Fruit fly (Drosophila melanogaster): ENCODE data around the gene Ubx.
A peak's percentile ranks its signal among the peaks of the same experiment; 100 is the strongest.

The Ubx gene

DNA sequence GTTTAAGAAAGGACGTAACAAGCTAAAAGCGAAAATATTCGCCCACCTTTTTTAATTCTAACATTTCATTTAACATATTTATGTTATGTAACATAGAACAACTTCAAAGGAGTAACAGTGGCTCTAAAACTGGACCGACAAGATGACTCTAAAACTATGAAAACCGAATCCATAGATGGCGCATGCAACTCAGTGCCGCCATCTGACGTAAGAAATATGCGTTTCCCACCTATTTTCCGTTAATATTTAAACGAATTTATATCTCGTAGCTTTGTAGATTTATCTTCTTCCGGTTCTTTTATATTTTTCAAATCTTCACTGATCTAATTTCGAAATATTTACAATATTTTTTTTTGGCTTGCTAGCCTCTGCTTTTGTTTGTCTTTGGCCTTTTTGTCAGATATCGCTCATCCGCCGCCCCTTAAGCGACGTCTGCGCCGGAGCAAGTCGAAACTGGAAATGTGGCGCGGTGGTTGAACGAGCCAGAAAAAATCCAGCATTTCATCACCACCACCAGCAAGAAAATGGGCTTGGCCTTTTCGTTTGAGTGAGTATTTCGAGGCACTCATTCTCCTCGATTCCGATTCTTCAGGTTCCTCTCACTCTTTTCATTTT is 14.4 kb upstream of the Ubx start (continued):
- TF ChIP-seq Awh (GFP tag; IDR thresholded peaks at IDR 0.05) (0 out of 2 replicates have a peak, but pooled peaks have one; percentile 10), BtbVII (GFP tag; optimal IDR thresholded peaks at IDR 0.05) (no peak), oc (tag; optimal IDR thresholded peaks at IDR 0.05) (no peak), CG8388 (GFP tag; optimal IDR thresholded peaks at IDR 0.05) (no peak), CG11504 (tag; optimal IDR thresholded peaks at IDR 0.05) (peak; percentile 52), CG14014 (GFP tag; IDR thresholded peaks at IDR 0.05) (no peak), TFAM (GFP tag; optimal IDR thresholded peaks at IDR 0.05) (no peak), NfI (GFP tag; optimal IDR thresholded peaks at IDR 0.05) (peak; percentile 55), twi (tag; optimal IDR thresholded peaks at IDR 0.05) (peak; percentile 30), CG3407 (GFP tag; optimal IDR thresholded peaks at IDR 0.05) (no peak), CG17328 (GFP tag; IDR thresholded peaks at IDR 0.05) (peak; percentile 17; the same call in 1 of the 2 replicates), CG3995 (GFP tag; optimal IDR thresholded peaks at IDR 0.05) (no peak), Usf (GFP tag; optimal IDR thresholded peaks at IDR 0.05) (no peak), bsh (GFP tag; optimal IDR thresholded peaks at IDR 0.05) (peak in 1 of 2 experiments; percentile 46), pan (optimal IDR thresholded peaks at IDR 0.05) (no peak), pan (GFP tag; optimal IDR thresholded peaks at IDR 0.05 in 1 of 2, IDR thresholded peaks at IDR 0.05 in 1 of 2) (no peak), gem (tag; optimal IDR thresholded peaks at IDR 0.05) (peak; percentile 42), grau (tag; optimal IDR thresholded peaks at IDR 0.05) (peak; percentile 44), Sox102F (GFP tag; optimal IDR thresholded peaks at IDR 0.05) (peak; percentile 42), Med (GFP tag) (peak; percentile 91), Deaf1 (tag; optimal IDR thresholded peaks at IDR 0.05) (peak; percentile 8), CG16779 (GFP tag; IDR thresholded peaks at IDR 0.05) (no peak), ewg (GFP tag; optimal IDR thresholded peaks at IDR 0.05) (peak; percentile 82), chn (GFP tag; optimal IDR thresholded peaks at IDR 0.05) (peak; percentile 27), Hsf (GFP tag; optimal IDR thresholded peaks at IDR 0.05) (peak; percentile 69), Chrac-16 (GFP tag; optimal IDR thresholded peaks at IDR 0.05) (peak; percentile 65), CG6654 (GFP tag; optimal IDR thresholded peaks at IDR 0.05) (peak; percentile 99), CG4424 (GFP tag; optimal IDR thresholded peaks at IDR 0.05) (peak; percentile 47), zfh2 (GFP tag; optimal IDR thresholded peaks at IDR 0.05) (no peak), Mrtf (GFP tag; IDR thresholded peaks at IDR 0.05) (no peak), CG1792 (GFP tag; optimal IDR thresholded peaks at IDR 0.05) (no peak), CG2889 (GFP tag; IDR thresholded peaks at IDR 0.05) (no peak), CG4820 (GFP tag; optimal IDR thresholded peaks at IDR 0.05) (peak; percentile 50), Neu2 (GFP tag; optimal IDR thresholded peaks at IDR 0.05; ENCODE audit: borderline replicate concordance) (no peak), MBD-R2 (GFP tag; IDR thresholded peaks at IDR 0.05) (no peak), Ptx1 (GFP tag; IDR thresholded peaks at IDR 0.05) (peak; percentile 51; the same call in 1 of the 2 replicates), CG31441 (GFP tag; IDR thresholded peaks at IDR 0.05) (peak; percentile 30; the same call in 1 of the 2 replicates), Doc3 (GFP tag; IDR thresholded peaks at IDR 0.05; ENCODE audit: partially characterized antibody) (no peak), Abd-B (GFP tag; optimal IDR thresholded peaks at IDR 0.05) (no peak), mld (GFP tag; IDR thresholded peaks at IDR 0.05; ENCODE audit: partially characterized antibody) (no peak), wor (GFP tag; IDR thresholded peaks at IDR 0.05) (no peak), CG1603 (tag; optimal IDR thresholded peaks at IDR 0.05) (peak; percentile 35), CG11696 (GFP tag; IDR thresholded peaks at IDR 0.05) (no peak), sens (GFP tag) (peak; percentile 90), vfl (GFP tag; optimal IDR thresholded peaks at IDR 0.05) (no peak), B-H2 (GFP tag; optimal IDR thresholded peaks at IDR 0.05) (no peak), schlank (tag; optimal IDR thresholded peaks at IDR 0.05) (no peak), CG5953 (GFP tag; IDR thresholded peaks at IDR 0.05) (no peak), Lhr (GFP tag; optimal IDR thresholded peaks at IDR 0.05) (peak; percentile 29), CG8478 (optimal IDR thresholded peaks at IDR 0.05) (no peak), scrt (GFP tag; optimal IDR thresholded peaks at IDR 0.05) (no peak)

Measured in whole organism, embryonic.